Worm (Caenorhabditis elegans) whole organism, midembryonic: ENCODE measurements around the gene F58H1.5.

Experiments used
- T22C8.4 ChIP-seq: fragments of 200-800 bp; sonication (Bioruptor generic); IDR thresholded peaks from 2 replicates; pipeline ENCODE4 v1.3.6; 2022; ENCODE audit warnings: missing genetic modification characterization, missing compliant biosample characterization
- cog-1 ChIP-seq: sonication (generic microtip); optimal IDR thresholded peaks from 2 replicates; lab custom pipeline; 2016; ENCODE audit warnings: missing genetic modification characterization, missing compliant biosample characterization
- flt-1 ChIP-seq: fragments of 200-800 bp; sonication (Bioruptor generic); IDR thresholded peaks from 2 replicates; pipeline ENCODE4 v1.3.6; 2022; ENCODE audit warnings: missing genetic modification characterization, missing compliant biosample characterization
- klf-2 ChIP-seq: fragments of 200-800 bp; sonication (Bioruptor generic); conservative IDR thresholded peaks from 2 replicates; pipeline ENCODE4 v1.3.6; 2022; ENCODE audit warnings: missing genetic modification reagents, missing genetic modification characterization, missing compliant biosample characterization
- med-1 ChIP-seq: sonication (generic microtip); optimal IDR thresholded peaks from 2 replicates; lab custom pipeline; 2017; ENCODE audit warnings: missing genetic modification characterization, mild to moderate bottlenecking, missing compliant biosample characterization, antibody characterized with exemption, missing genetic modification reagents; ENCODE audit not compliant: insufficient read depth
- ref-1 ChIP-seq: fragments of 200-800 bp; sonication (Bioruptor generic); conservative IDR thresholded peaks from 2 replicates; pipeline ENCODE4 v1.3.6; 2022; ENCODE audit warnings: missing genetic modification reagents, missing genetic modification characterization, missing compliant biosample characterization
- tab-1 ChIP-seq: fragments of 200-800 bp; sonication (Bioruptor generic); IDR thresholded peaks from 2 replicates; pipeline ENCODE4 v1.3.6; 2022; ENCODE audit warnings: missing genetic modification characterization, missing compliant biosample characterization
- ztf-23 ChIP-seq: fragments of 200-800 bp; sonication (Bioruptor generic); IDR thresholded peaks from 2 replicates; pipeline ENCODE4 v1.3.6; 2022; ENCODE audit warnings: missing genetic modification reagents, missing genetic modification characterization, missing compliant biosample characterization
- ztf-29 ChIP-seq: fragments of 200-800 bp; sonication (Bioruptor generic); IDR thresholded peaks from 2 replicates; pipeline ENCODE4 v1.3.6; 2022; ENCODE audit warnings: missing genetic modification reagents, missing genetic modification characterization, missing compliant biosample characterization

F58H1.5 gene

DNA sequence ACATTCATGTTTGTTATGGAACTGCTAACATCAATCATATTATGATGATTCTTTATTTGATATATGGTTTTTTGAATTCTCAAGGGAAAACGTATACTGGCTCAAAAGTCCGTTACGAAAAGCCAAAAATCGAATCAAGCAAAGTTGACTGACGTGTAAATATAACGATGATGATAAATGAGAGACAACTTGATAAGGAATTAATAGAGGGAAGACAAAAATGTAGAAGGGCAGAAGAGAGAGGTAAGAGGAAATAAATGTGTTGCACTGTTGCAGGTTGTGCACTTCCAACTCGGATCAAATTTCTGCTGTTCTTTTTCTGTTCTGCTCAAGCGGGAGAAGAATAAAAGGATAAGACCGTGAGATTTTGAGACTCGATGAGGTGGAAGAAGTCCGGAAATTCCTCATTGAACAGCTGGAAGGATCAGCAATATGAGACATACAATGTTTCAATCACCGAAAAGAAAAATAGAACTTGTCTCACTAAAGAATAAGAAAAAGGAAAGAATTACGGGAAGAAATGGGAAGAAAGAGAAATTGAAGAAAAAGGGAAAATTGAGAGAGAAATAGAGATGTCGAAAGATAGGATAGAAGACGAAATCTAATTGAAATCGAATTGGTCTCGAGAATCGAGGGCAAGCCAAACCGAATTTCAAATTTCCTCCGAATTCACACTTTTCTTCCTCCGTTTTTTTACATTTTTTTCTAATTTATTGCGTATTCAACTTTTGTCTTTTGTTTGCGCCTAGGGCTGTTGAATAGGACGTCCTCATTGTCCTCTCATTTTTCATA is 28.1 kb downstream of the F58H1.5 start:
- no peak for TF ChIP-seq med-1 (GFP tag; lab: Kevin White, UChicago)
- TF ChIP-seq ref-1 (GFP tag; lab: Robert Waterston, UW), result no peak
- TF ChIP-seq tab-1 (GFP tag; lab: Robert Waterston, UW), result no peak
- no peak for TF ChIP-seq ztf-23 (GFP tag; lab: Robert Waterston, UW)
- TF ChIP-seq cog-1 (tag; lab: Kevin White, UChicago), result no peak
- TF ChIP-seq klf-2 (GFP tag; lab: Robert Waterston, UW), result no peak
- no peak for TF ChIP-seq flt-1
- no peak for TF ChIP-seq T22C8.4
- TF ChIP-seq ztf-29 (GFP tag; lab: Robert Waterston, UW), result no peak

ce11 chrV:11989861-11990260 is 31.7 kb downstream of the F58H1.5 start:
- TF ChIP-seq ref-1 (GFP tag; lab: Robert Waterston, UW) (no peak), flt-1 (no peak), klf-2 (GFP tag; lab: Robert Waterston, UW) (no peak), tab-1 (GFP tag; lab: Robert Waterston, UW) (no peak), ztf-29 (GFP tag; lab: Robert Waterston, UW) (no peak), cog-1 (tag; lab: Kevin White, UChicago) (no peak), T22C8.4 (no peak), ztf-23 (GFP tag; lab: Robert Waterston, UW) (no peak), med-1 (GFP tag; lab: Kevin White, UChicago) (no peak)

- no peak for TF ChIP-seq med-1 (GFP tag; lab: Kevin White, UChicago)
- TF ChIP-seq ref-1 (GFP tag; lab: Robert Waterston, UW), result no peak
- no peak for TF ChIP-seq ztf-29 (GFP tag; lab: Robert Waterston, UW)
These were observed 32.4 kb downstream of the F58H1.5 start for ce11 chrV:11990511-11991127.

ce11 chrV:11993706-11994345 is 35.6 kb downstream of the F58H1.5 start, which contains the start of the genes cyl-1 and C52E4.7:
cyl-1 (minus strand) TSS chrV:11993723.
C52E4.7 (plus strand) TSS chrV:11994295.
- TF ChIP-seq med-1 (GFP tag; lab: Kevin White, UChicago), result no peak
- no peak for TF ChIP-seq ztf-23 (GFP tag; lab: Robert Waterston, UW)
- no peak for TF ChIP-seq tab-1 (GFP tag; lab: Robert Waterston, UW)
- no peak for TF ChIP-seq cog-1 (tag; lab: Kevin White, UChicago)
- TF ChIP-seq klf-2 (GFP tag; lab: Robert Waterston, UW), result no peak
- no peak for TF ChIP-seq ref-1 (GFP tag; lab: Robert Waterston, UW)
- TF ChIP-seq flt-1, result no peak
- TF ChIP-seq ztf-29 (GFP tag; lab: Robert Waterston, UW), result no peak
- no peak for TF ChIP-seq T22C8.4

ce11 chrV:11995862-11996261 is 37.7 kb downstream of the F58H1.5 start, which contains the start of gene C52E4.12:
C52E4.12 (plus strand) TSS chrV:11996162.
- TF ChIP-seq med-1 (GFP tag; lab: Kevin White, UChicago) (no peak), cog-1 (tag; lab: Kevin White, UChicago) (no peak), tab-1 (GFP tag; lab: Robert Waterston, UW) (no peak), klf-2 (GFP tag; lab: Robert Waterston, UW) (no peak), ztf-29 (GFP tag; lab: Robert Waterston, UW) (no peak), ztf-23 (GFP tag; lab: Robert Waterston, UW) (no peak), flt-1 (no peak)

DNA sequence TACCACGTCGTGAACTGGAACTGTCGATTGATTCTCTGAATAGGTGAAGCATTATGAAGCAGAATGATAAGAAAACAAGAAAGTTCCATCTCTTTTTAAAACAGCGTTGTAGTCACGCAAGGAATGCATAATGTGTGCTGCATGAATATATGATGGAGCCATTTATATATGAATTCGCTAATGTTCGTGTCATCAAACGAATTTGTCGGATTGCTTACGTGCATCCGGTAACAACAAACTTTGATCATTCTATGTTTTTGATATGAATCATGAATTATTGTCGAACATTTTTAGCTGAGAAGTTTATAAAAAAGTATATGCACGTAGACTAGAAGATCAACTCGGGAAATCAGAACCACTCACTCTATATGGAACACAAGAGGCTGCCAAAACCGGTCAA is 39.2 kb downstream of the F58H1.5 start:
- TF ChIP-seq cog-1 (tag; lab: Kevin White, UChicago), result no peak
- TF ChIP-seq ref-1 (GFP tag; lab: Robert Waterston, UW), result no peak
- no peak for TF ChIP-seq ztf-23 (GFP tag; lab: Robert Waterston, UW)
- TF ChIP-seq tab-1 (GFP tag; lab: Robert Waterston, UW), result no peak
- no peak for TF ChIP-seq ztf-29 (GFP tag; lab: Robert Waterston, UW)
- TF ChIP-seq med-1 (GFP tag; lab: Kevin White, UChicago), result no peak
- no peak for TF ChIP-seq klf-2 (GFP tag; lab: Robert Waterston, UW)
- TF ChIP-seq flt-1, result no peak
- no peak for TF ChIP-seq T22C8.4

ce11 chrV:12001747-12002456 is 43.7 kb downstream of the F58H1.5 start, which contains the start of gene gcy-33:
gcy-33 (minus strand) TSS chrV:12001797.
- TF ChIP-seq tab-1 (GFP tag; lab: Robert Waterston, UW), result peak; percentile 99
- TF ChIP-seq med-1 (GFP tag; lab: Kevin White, UChicago), result peak; percentile 88
- peak; percentile 97 for TF ChIP-seq ref-1 (GFP tag; lab: Robert Waterston, UW)
- TF ChIP-seq cog-1 (tag; lab: Kevin White, UChicago), result peak; percentile 85
- peak; percentile 97 for TF ChIP-seq klf-2 (GFP tag; lab: Robert Waterston, UW)
- peak; percentile 97 for TF ChIP-seq ztf-29 (GFP tag; lab: Robert Waterston, UW)
- peak; percentile 96 for TF ChIP-seq T22C8.4
- peak; percentile 98 for TF ChIP-seq flt-1
- TF ChIP-seq ztf-23 (GFP tag; lab: Robert Waterston, UW), result peak; percentile 97

DNA sequence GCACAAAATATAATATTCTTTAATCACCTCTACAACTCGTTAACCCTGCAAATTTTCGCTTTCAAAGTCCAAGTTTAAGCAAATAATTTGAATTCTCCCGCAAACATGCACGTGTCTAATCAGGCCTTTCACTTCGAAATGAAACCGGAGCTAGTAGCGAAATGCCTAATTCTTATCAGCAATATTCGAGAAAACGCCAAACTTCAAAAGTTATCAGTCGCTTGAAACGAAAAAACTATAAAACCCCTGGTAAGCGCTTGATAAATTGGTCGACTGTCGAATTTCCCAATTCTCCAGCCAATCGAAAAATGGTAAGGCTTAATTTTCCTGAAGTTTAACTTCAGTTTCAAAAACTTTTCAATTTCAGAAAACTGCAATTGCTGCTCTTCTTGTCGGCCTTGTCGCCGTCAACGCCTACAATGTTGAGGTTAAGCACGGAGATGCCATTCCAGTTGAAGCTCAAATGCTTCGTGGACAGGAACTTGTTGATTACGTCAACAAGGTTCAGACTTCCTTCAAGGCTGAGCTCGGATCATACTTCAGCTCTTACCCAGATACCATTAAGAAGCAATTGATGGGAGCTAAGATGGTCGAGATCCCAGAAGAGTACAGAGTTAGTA is 44.8 kb downstream of the F58H1.5 start, which contains the start of gene cpr-9:
Gene cpr-9, plus strand, starts transcription at position 188 of the 620 bp plus-strand sequence.
- no peak for TF ChIP-seq ztf-29 (GFP tag; lab: Robert Waterston, UW)
- no peak for TF ChIP-seq cog-1 (tag; lab: Kevin White, UChicago)
- no peak for TF ChIP-seq flt-1
- no peak for TF ChIP-seq ref-1 (GFP tag; lab: Robert Waterston, UW)
- TF ChIP-seq klf-2 (GFP tag; lab: Robert Waterston, UW), result no peak
- TF ChIP-seq tab-1 (GFP tag; lab: Robert Waterston, UW), result no peak
- no peak for TF ChIP-seq T22C8.4
- TF ChIP-seq ztf-23 (GFP tag; lab: Robert Waterston, UW), result no peak
- TF ChIP-seq med-1 (GFP tag; lab: Kevin White, UChicago), result no peak
